Worm (Caenorhabditis elegans) whole organism, late embryonic: ENCODE data around the gene ears-2.
A peak's percentile ranks its signal among the peaks of the same experiment; 100 is the strongest.

Source experiments
- C08G9.2 ChIP-seq: sonication (generic microtip); optimal IDR thresholded peaks from 2 replicates; lab custom pipeline; 2016; ENCODE audit warnings: mild to moderate bottlenecking, missing genetic modification characterization, moderate library complexity, missing compliant biosample characterization
- C38D4.7 ChIP-seq: fragments of 200-800 bp; sonication (Bioruptor generic); optimal IDR thresholded peaks from 2 replicates; lab custom pipeline; 2018; ENCODE audit warnings: mild to moderate bottlenecking, missing genetic modification characterization, moderate library complexity, missing compliant biosample characterization
- F13H6.1 ChIP-seq: sonication (generic microtip); optimal IDR thresholded peaks from 2 replicates; lab custom pipeline; 2016; ENCODE audit warnings: missing genetic modification characterization, missing compliant biosample characterization
- K02D7.2 ChIP-seq: sonication (generic microtip); optimal IDR thresholded peaks from 2 replicates; lab custom pipeline; 2017; ENCODE audit warnings: mild to moderate bottlenecking, missing genetic modification characterization, missing compliant biosample characterization
- K09A11.1 ChIP-seq: sonication (generic microtip); optimal IDR thresholded peaks from 2 replicates; lab custom pipeline; 2017; ENCODE audit warnings: antibody characterized with exemption, mild to moderate bottlenecking, missing genetic modification characterization, missing compliant biosample characterization; ENCODE audit not compliant: insufficient read depth
- ahr-1 ChIP-seq: sonication (generic microtip); optimal IDR thresholded peaks from 2 replicates; lab custom pipeline; 2016; ENCODE audit warnings: missing genetic modification characterization, missing compliant biosample characterization
- ceh-18 ChIP-seq: sonication (generic microtip); optimal IDR thresholded peaks from 2 replicates; lab custom pipeline; 2016; ENCODE audit warnings: missing genetic modification characterization, missing compliant biosample characterization
- ceh-2 ChIP-seq: sonication (generic microtip); optimal IDR thresholded peaks from 2 replicates; lab custom pipeline; 2016; ENCODE audit warnings: missing genotype, missing genetic modification characterization, missing compliant biosample characterization
- ceh-24 ChIP-seq: sonication (generic microtip); optimal IDR thresholded peaks from 2 replicates; lab custom pipeline; 2016; ENCODE audit warnings: mild to moderate bottlenecking, missing genetic modification characterization, missing compliant biosample characterization
- ceh-48 ChIP-seq: sonication (generic microtip); optimal IDR thresholded peaks from 2 replicates; lab custom pipeline; 2016; ENCODE audit warnings: missing genetic modification characterization, inconsistent platforms, missing compliant biosample characterization
- ceh-6 ChIP-seq: fragments of 200-800 bp; sonication (Bioruptor generic); optimal IDR thresholded peaks from 2 replicates; lab custom pipeline; 2018; ENCODE audit warnings: mild to moderate bottlenecking, missing genetic modification characterization, missing compliant biosample characterization
- elt-2 ChIP-seq: sonication (generic microtip); optimal IDR thresholded peaks from 2 replicates; lab custom pipeline; 2016; ENCODE audit warnings: missing genetic modification reagents, missing genetic modification characterization, missing compliant biosample characterization
- elt-4 ChIP-seq: sonication (generic microtip); optimal IDR thresholded peaks from 2 replicates; lab custom pipeline; 2016; ENCODE audit warnings: missing genetic modification characterization, missing compliant biosample characterization
- ets-4 ChIP-seq: sonication (generic microtip); optimal IDR thresholded peaks from 2 replicates; lab custom pipeline; 2016; ENCODE audit warnings: missing genetic modification characterization, missing compliant biosample characterization
- eyg-1 ChIP-seq: sonication (generic microtip); optimal IDR thresholded peaks from 2 replicates; lab custom pipeline; 2016; ENCODE audit warnings: missing genotype, missing genetic modification characterization, missing compliant biosample characterization
- fkh-6 ChIP-seq: sonication (generic microtip); optimal IDR thresholded peaks from 2 replicates; lab custom pipeline; 2016; ENCODE audit warnings: missing genetic modification characterization, missing compliant biosample characterization
- hlh-6 ChIP-seq: sonication (generic microtip); optimal IDR thresholded peaks from 2 replicates; lab custom pipeline; 2016; ENCODE audit warnings: missing genotype, missing genetic modification characterization, missing compliant biosample characterization
- hlh-8 ChIP-seq: sonication (generic microtip); optimal IDR thresholded peaks from 2 replicates; lab custom pipeline; 2016; ENCODE audit warnings: missing genotype, missing genetic modification characterization, missing compliant biosample characterization
- lim-6 ChIP-seq: sonication (generic microtip); optimal IDR thresholded peaks from 2 replicates; lab custom pipeline; 2016; ENCODE audit warnings: missing genetic modification characterization, missing compliant biosample characterization
- madf-2 ChIP-seq: sonication (generic microtip); optimal IDR thresholded peaks from 2 replicates; lab custom pipeline; 2017; ENCODE audit warnings: missing genetic modification characterization, missing compliant biosample characterization
- mec-3 ChIP-seq: sonication (generic microtip); optimal IDR thresholded peaks from 2 replicates; lab custom pipeline; 2016; ENCODE audit warnings: borderline replicate concordance, missing genetic modification characterization, missing compliant biosample characterization
- nfya-1 ChIP-seq: sonication (generic microtip); optimal IDR thresholded peaks from 2 replicates; lab custom pipeline; 2017; ENCODE audit warnings: missing genetic modification characterization, mild to moderate bottlenecking, missing compliant biosample characterization, antibody characterized with exemption, moderate library complexity
- nhr-11 ChIP-seq: fragments of 150-350 bp; optimal IDR thresholded peaks from 2 replicates; lab custom pipeline; 2014; ENCODE audit warnings: missing biosample characterization, missing genetic modification characterization
- pag-3 ChIP-seq: sonication (generic microtip); optimal IDR thresholded peaks from 2 replicates; lab custom pipeline; 2016; ENCODE audit warnings: missing compliant biosample characterization, missing genetic modification characterization, borderline replicate concordance
- pax-1 ChIP-seq: fragments of 150-350 bp; optimal IDR thresholded peaks from 2 replicates; lab custom pipeline; 2014; ENCODE audit warnings: missing biosample characterization, missing genetic modification characterization
- pqm-1 ChIP-seq: sonication (generic microtip); optimal IDR thresholded peaks from 2 replicates; lab custom pipeline; 2016; ENCODE audit warnings: missing genetic modification characterization, missing compliant biosample characterization
- pros-1 ChIP-seq: fragments of 150-350 bp; optimal IDR thresholded peaks from 2 replicates; lab custom pipeline; 2014; ENCODE audit warnings: missing biosample characterization, missing genetic modification reagents, missing genetic modification characterization
- sox-2 ChIP-seq: fragments of 200-800 bp; sonication (Bioruptor generic); IDR thresholded peaks from 2 replicates; pipeline ENCODE4 v1.3.6; 2022; ENCODE audit warnings: missing genetic modification reagents, missing genetic modification characterization, missing compliant biosample characterization
- sox-4 ChIP-seq: sonication (generic microtip); optimal IDR thresholded peaks from 2 replicates; lab custom pipeline; 2017; ENCODE audit warnings: mild to moderate bottlenecking, missing genetic modification characterization, inconsistent platforms, missing compliant biosample characterization
- syd-9 ChIP-seq: sonication (generic microtip); optimal IDR thresholded peaks from 2 replicates; lab custom pipeline; 2016; ENCODE audit warnings: mild to moderate bottlenecking, missing genetic modification characterization, moderate library complexity, missing compliant biosample characterization
- tbx-2 ChIP-seq: sonication (generic microtip); optimal IDR thresholded peaks from 2 replicates; lab custom pipeline; 2016; ENCODE audit warnings: missing genetic modification characterization, missing compliant biosample characterization
- ttx-3 ChIP-seq: sonication (generic microtip); optimal IDR thresholded peaks from 2 replicates; lab custom pipeline; 2016; ENCODE audit warnings: missing genetic modification reagents, missing genetic modification characterization, missing compliant biosample characterization
- unc-3 ChIP-seq, 2 experiments: fragments of 200-800 bp in 1 of 2; sonication (Bioruptor generic) in 1 of 2; sonication (generic microtip) in 1 of 2; conservative IDR thresholded peaks in 1 of 2; optimal IDR thresholded peaks in 1 of 2; 2 replicates each; pipeline versions ENCODE4 v1.3.6 to Lab custom; 2016 to 2022; ENCODE audit warnings: missing compliant biosample characterization in 2 of 2, missing genetic modification characterization in 2 of 2, missing genetic modification reagents in 1 of 2
- unc-42 ChIP-seq: sonication (generic microtip); optimal IDR thresholded peaks from 2 replicates; lab custom pipeline; 2016; ENCODE audit warnings: missing genotype, missing genetic modification characterization, missing compliant biosample characterization
- unc-86 ChIP-seq: sonication (generic microtip); optimal IDR thresholded peaks from 2 replicates; lab custom pipeline; 2016; ENCODE audit warnings: missing genetic modification characterization, missing compliant biosample characterization
- zip-5 ChIP-seq: sonication (generic microtip); optimal IDR thresholded peaks from 2 replicates; lab custom pipeline; 2016; ENCODE audit warnings: missing genetic modification characterization, missing compliant biosample characterization

The ears-2 gene

ce11 chrIV:385150-385937 is 4.9 kb downstream of the ears-2 start, which contains the start of gene rps-24 (continued):
- TF ChIP-seq ets-4 (tag; lab: Kevin White, UChicago): peak; percentile 96
- peak; percentile 98 for TF ChIP-seq tbx-2 (tag; lab: Kevin White, UChicago)
- TF ChIP-seq C08G9.2 (tag; lab: Kevin White, UChicago): peak; percentile 96
- peak; percentile 93 for TF ChIP-seq ahr-1 (tag; lab: Kevin White, UChicago)
- TF ChIP-seq unc-86 (tag; lab: Kevin White, UChicago): peak; percentile 86
- TF ChIP-seq ceh-24 (tag; lab: Kevin White, UChicago): peak; percentile 31
- TF ChIP-seq mec-3 (tag; lab: Kevin White, UChicago): peak; percentile 98
- peak; percentile 78 for TF ChIP-seq elt-2 (tag; lab: Kevin White, UChicago)
- peak; percentile 10 for TF ChIP-seq pax-1 (tag; lab: Kevin White, UChicago)
- TF ChIP-seq elt-4 (tag; lab: Kevin White, UChicago): peak; percentile 88
- TF ChIP-seq ceh-2 (tag; lab: Kevin White, UChicago): peak; percentile 98
- TF ChIP-seq zip-5 (tag; lab: Kevin White, UChicago): peak; percentile 91
- peak; percentile 96 for TF ChIP-seq F13H6.1 (tag; lab: Kevin White, UChicago)
- TF ChIP-seq ceh-48 (tag; lab: Kevin White, UChicago): peak; percentile 63
- TF ChIP-seq sox-4 (tag; lab: Kevin White, UChicago): peak; percentile 60
- peak; percentile 97 for TF ChIP-seq pqm-1 (tag; lab: Kevin White, UChicago)
- TF ChIP-seq lim-6: peak; percentile 97
- TF ChIP-seq pros-1 (tag; lab: Kevin White, UChicago): peak; percentile 22
- TF ChIP-seq pag-3: peak; percentile 94
- TF ChIP-seq K02D7.2: peak; percentile 50
- peak; percentile 70 for TF ChIP-seq eyg-1 (tag; lab: Kevin White, UChicago)
- peak; percentile 95 for TF ChIP-seq unc-42 (tag; lab: Kevin White, UChicago)
- TF ChIP-seq madf-2 (tag; lab: Kevin White, UChicago): peak; percentile 43
- peak; percentile 90 for TF ChIP-seq syd-9 (tag; lab: Kevin White, UChicago)
- TF ChIP-seq fkh-6: peak; percentile 86
- peak; percentile 97 for TF ChIP-seq ceh-18 (tag; lab: Kevin White, UChicago)
- TF ChIP-seq sox-2 (GFP tag; lab: Robert Waterston, UW): peak; percentile 64
- TF ChIP-seq hlh-8: peak; percentile 95
- peak; percentile 66 for TF ChIP-seq ttx-3 (tag; lab: Kevin White, UChicago)
- peak; percentile 69 for TF ChIP-seq unc-3 (GFP tag; conservative IDR thresholded peaks at IDR 0.05; lab: Robert Waterston, UW)
- peak; percentile 81 for TF ChIP-seq unc-3 (tag; optimal IDR thresholded peaks at IDR 0.05; lab: Kevin White, UChicago)
- peak; percentile 86 for TF ChIP-seq hlh-6
- peak; percentile 86 for TF ChIP-seq nfya-1 (tag; lab: Kevin White, UChicago)
- peak; percentile 48 for TF ChIP-seq ceh-6 (GFP tag; lab: Kevin White, UChicago)
- TF ChIP-seq C38D4.7 (GFP tag; lab: Kevin White, UChicago): peak; percentile 51
- peak; percentile 17 for TF ChIP-seq K09A11.1

ce11 chrIV:383135-383731 is 7.0 kb downstream of the ears-2 start, which contains the start of gene spl-1:
Gene spl-1 (minus strand): TSS chrIV:383185.
- TF ChIP-seq elt-2 (tag; lab: Kevin White, UChicago) (peak; percentile 49), nhr-11 (no peak)

ce11 chrIV:379605-380004 is 10.7 kb downstream of the ears-2 start:
- no peak for TF ChIP-seq tbx-2 (tag; lab: Kevin White, UChicago)
